Worm (Caenorhabditis elegans) whole organism, L3 larva: ENCODE measurements around the gene inx-2.

Experiments used
- ceh-82 ChIP-seq: fragments of 150-350 bp; optimal IDR thresholded peaks from 2 replicates; lab custom pipeline; 2014; ENCODE audit warnings: missing biosample characterization, missing genetic modification characterization
- egl-27 ChIP-seq: sonication (generic microtip); optimal IDR thresholded peaks from 4 replicates; lab custom pipeline; 2017; ENCODE audit warnings: missing biosample characterization, missing genetic modification reagents, missing genetic modification characterization
- fkh-10 ChIP-seq: sonication (generic microtip); optimal IDR thresholded peaks from 2 replicates; lab custom pipeline; 2017; ENCODE audit warnings: missing biosample characterization, missing genetic modification reagents, missing genetic modification characterization
- nfya-1 ChIP-seq: sonication (generic microtip); optimal IDR thresholded peaks from 2 replicates; lab custom pipeline; 2017; ENCODE audit warnings: missing genetic modification characterization, mild to moderate bottlenecking, missing compliant biosample characterization, antibody characterized with exemption, moderate library complexity; ENCODE audit not compliant: insufficient read depth
- nhr-11 ChIP-seq: fragments of 150-350 bp; optimal IDR thresholded peaks from 2 replicates; lab custom pipeline; 2014; ENCODE audit warnings: missing biosample characterization, missing genetic modification characterization
- nhr-12 ChIP-seq: fragments of 150-350 bp; optimal IDR thresholded peaks from 2 replicates; lab custom pipeline; 2014; ENCODE audit warnings: missing biosample characterization, missing genetic modification characterization
- nhr-43 ChIP-seq: sonication (generic microtip); optimal IDR thresholded peaks from 2 replicates; lab custom pipeline; 2016; ENCODE audit warnings: mild to moderate bottlenecking, missing genetic modification characterization, missing compliant biosample characterization; ENCODE audit not compliant: poor library complexity, severe bottlenecking
- nhr-77 ChIP-seq: fragments of 150-350 bp; optimal IDR thresholded peaks from 2 replicates; lab custom pipeline; 2014; ENCODE audit warnings: missing biosample characterization, missing genetic modification characterization
- pha-4 ChIP-seq: fragments of 150-350 bp; optimal IDR thresholded peaks from 2 replicates; lab custom pipeline; 2014; ENCODE audit warnings: missing biosample characterization, missing genetic modification reagents, missing genetic modification characterization
- unc-39 ChIP-seq: sonication (generic microtip); optimal IDR thresholded peaks from 4 replicates; lab custom pipeline; 2017; ENCODE audit warnings: missing biosample characterization, missing genetic modification characterization

DNA sequence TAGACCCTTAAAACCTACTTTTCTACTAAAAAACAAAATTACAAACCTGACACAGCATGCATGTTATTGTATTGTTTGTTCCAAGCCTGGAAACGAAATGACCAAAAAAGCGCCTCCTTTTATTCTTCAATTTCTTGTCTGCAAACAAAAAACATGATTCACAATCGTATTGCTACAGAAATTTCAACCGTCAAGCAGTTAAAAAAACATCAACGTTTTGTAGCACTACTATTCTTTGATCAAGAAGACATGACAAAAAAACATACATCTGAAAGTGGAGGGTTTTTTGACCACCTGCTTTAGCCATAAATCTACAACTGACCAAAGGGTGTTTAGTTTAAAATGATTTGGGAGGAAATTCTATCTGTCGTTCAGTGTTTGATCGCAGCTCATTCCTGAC lies 15.4 kb downstream of the inx-2 start, which contains the start of gene F38B2.6:
- TF ChIP-seq fkh-10 (GFP tag; lab: Kevin White, UChicago): no peak
- TF ChIP-seq nfya-1 (tag; lab: Kevin White, UChicago): no peak
- TF ChIP-seq pha-4 (tag; lab: Kevin White, UChicago): no peak
- no peak for TF ChIP-seq egl-27 (tag; lab: Kevin White, UChicago)
- no peak for TF ChIP-seq nhr-11 (tag; lab: Kevin White, UChicago)
- no peak for TF ChIP-seq nhr-12 (tag; lab: Kevin White, UChicago)
- no peak for TF ChIP-seq nhr-77
- TF ChIP-seq unc-39: no peak
- no peak for TF ChIP-seq ceh-82
- no peak for TF ChIP-seq nhr-43 (tag; lab: Kevin White, UChicago)
